Fruit fly (Drosophila melanogaster) whole organism, prepupa: ENCODE results near the gene CG7368.

ENCODE experiments used
- Blimp-1 ChIP-seq: fragments of 200-800 bp; sonication (Bioruptor generic); optimal IDR thresholded peaks from 3 replicates; lab custom pipeline; 2017; ENCODE audit warnings: missing biosample characterization, missing genetic modification characterization, mild to moderate bottlenecking, moderate library complexity, missing genetic modification reagents
- CG11294 ChIP-seq: fragments of 200-800 bp; sonication (Bioruptor generic); IDR thresholded peaks from 2 replicates; pipeline ENCODE4 v1.3.6; 2022; ENCODE audit warnings: missing biosample characterization, missing genetic modification characterization
- CG15336 ChIP-seq: fragments of 200-800 bp; sonication (Bioruptor generic); IDR thresholded peaks from 2 replicates; pipeline ENCODE4 v1.3.6; 2022; ENCODE audit warnings: missing biosample characterization, missing genetic modification characterization
- CG1621 ChIP-seq: fragments of 200-800 bp; sonication (Bioruptor generic); optimal IDR thresholded peaks from 3 replicates; lab custom pipeline; 2018; ENCODE audit warnings: missing biosample characterization, mild to moderate bottlenecking, missing genetic modification characterization
- CG3919 ChIP-seq: fragments of 200-800 bp; sonication (Bioruptor generic); optimal IDR thresholded peaks from 3 replicates; lab custom pipeline; 2016; ENCODE audit warnings: missing biosample characterization, missing genetic modification characterization
- CG6808 ChIP-seq: fragments of 200-800 bp; sonication (Bioruptor generic); optimal IDR thresholded peaks from 3 replicates; lab custom pipeline; 2017; ENCODE audit warnings: missing biosample characterization, missing genetic modification characterization, mild to moderate bottlenecking, moderate library complexity, missing genetic modification reagents
- Ets96B ChIP-seq: fragments of 200-800 bp; optimal IDR thresholded peaks from 2 replicates; lab custom pipeline; 2019; ENCODE audit warnings: missing biosample characterization, mild to moderate bottlenecking, missing genetic modification characterization, moderate library complexity
- Hr39 ChIP-seq: fragments of 200-800 bp; sonication (Bioruptor generic); optimal IDR thresholded peaks from 2 replicates; lab custom pipeline; 2016; ENCODE audit warnings: missing biosample characterization, missing genetic modification characterization
- Lpt ChIP-seq: fragments of 200-800 bp; sonication (Bioruptor generic); optimal IDR thresholded peaks from 3 replicates; lab custom pipeline; 2016; ENCODE audit warnings: missing biosample characterization, missing genetic modification characterization
- OdsH ChIP-seq: fragments of 200-800 bp; sonication (Bioruptor generic); optimal IDR thresholded peaks from 3 replicates; lab custom pipeline; 2016; ENCODE audit warnings: missing biosample characterization, missing genetic modification characterization
- Sox15 ChIP-seq: fragments of 200-800 bp; sonication (Bioruptor generic); optimal IDR thresholded peaks from 3 replicates; lab custom pipeline; 2016; ENCODE audit warnings: missing biosample characterization, missing genetic modification characterization
- acj6 ChIP-seq: fragments of 200-800 bp; sonication (Bioruptor generic); optimal IDR thresholded peaks from 3 replicates; lab custom pipeline; 2016; ENCODE audit warnings: missing biosample characterization, missing genetic modification characterization
- eg ChIP-seq: fragments of 200-800 bp; sonication (Bioruptor generic); IDR thresholded peaks from 3 replicates; pipeline ENCODE4 v1.3.6; 2022; ENCODE audit warnings: missing biosample characterization, missing genetic modification characterization

DNA sequence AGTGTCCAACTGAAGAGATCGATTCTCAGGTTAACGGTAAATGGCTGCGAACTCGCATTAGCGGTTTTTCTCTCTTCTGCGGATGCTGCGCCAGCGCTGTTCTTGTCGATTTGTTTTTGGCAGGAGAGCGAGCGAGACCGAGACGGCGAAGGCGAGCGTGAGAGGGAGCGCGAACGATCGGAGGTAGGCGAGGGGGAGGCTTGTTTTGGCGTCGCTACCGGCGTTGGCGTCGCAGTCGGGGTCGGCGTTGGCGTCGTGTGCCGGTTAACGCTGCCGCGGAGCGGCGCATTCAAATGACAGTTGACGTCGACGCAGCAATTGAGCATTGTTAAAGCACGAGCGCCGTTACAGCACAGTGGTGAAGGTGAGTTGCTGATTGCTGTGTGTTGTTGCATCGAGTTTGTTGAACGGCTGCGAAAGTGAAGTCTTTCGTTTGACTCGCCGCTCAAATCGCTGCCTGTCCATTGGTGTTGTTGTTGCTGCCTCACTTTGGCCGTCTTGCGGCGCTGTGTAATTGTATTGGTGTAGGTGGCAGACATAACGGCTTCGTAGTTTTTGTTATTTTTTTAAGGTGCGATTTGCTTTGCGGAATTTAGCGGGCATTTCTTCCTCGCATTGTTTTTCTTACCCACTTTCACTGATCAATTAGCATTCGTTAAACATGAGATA lies 10.1 kb upstream of the CG7368 start:
- no peak for TF ChIP-seq Sox15
- TF ChIP-seq CG6808 (GFP tag; lab: Kevin White, UChicago): no peak
- TF ChIP-seq CG11294 (GFP tag; lab: Robert Waterston, UW): no peak
- peak; percentile 49; the same call in 1 of the 2 replicates for TF ChIP-seq CG15336 (GFP tag; lab: Robert Waterston, UW)
- TF ChIP-seq Lpt (GFP tag; lab: Kevin White, UChicago): no peak
- TF ChIP-seq Blimp-1 (GFP tag; lab: Kevin White, UChicago): peak; percentile 87
- TF ChIP-seq Hr39 (GFP tag; lab: Kevin White, UChicago): no peak
- TF ChIP-seq OdsH (GFP tag; lab: Kevin White, UChicago): no peak
- no peak for TF ChIP-seq acj6 (GFP tag; lab: Kevin White, UChicago)
- TF ChIP-seq CG1621 (tag; lab: Kevin White, UChicago): no peak
- no peak for TF ChIP-seq eg (GFP tag; lab: Robert Waterston, UW)
- TF ChIP-seq Ets96B (tag; lab: Kevin White, UChicago): no peak
- TF ChIP-seq CG3919: no peak
